Fruit fly (Drosophila melanogaster): ENCODE data around the gene Acp26Ab.

The Acp26Ab gene

dm6 chr2L:5881181-5881580 lies 11.5 kb downstream of the Acp26Ab start:
- TF ChIP-seq Lpt (GFP tag; optimal IDR thresholded peaks at IDR 0.05) (peak; percentile 27), Hr39 (GFP tag; optimal IDR thresholded peaks at IDR 0.05) (no peak), achi (GFP tag; optimal IDR thresholded peaks at IDR 0.05) (peak; percentile 39), CG3032 (tag; optimal IDR thresholded peaks at IDR 0.05) (no peak), CG4318 (GFP tag; optimal IDR thresholded peaks at IDR 0.05) (peak; percentile 19), CG11294 (GFP tag; IDR thresholded peaks at IDR 0.05) (no peak), CG3919 (GFP tag; optimal IDR thresholded peaks at IDR 0.05) (peak; percentile 37), CG7368 (GFP tag; optimal IDR thresholded peaks at IDR 0.05) (no peak), topi (GFP tag; optimal IDR thresholded peaks at IDR 0.05) (no peak), Ets96B (tag; optimal IDR thresholded peaks at IDR 0.05) (peak; percentile 12), spab (GFP tag; optimal IDR thresholded peaks at IDR 0.05) (no peak), CG32006 (GFP tag; optimal IDR thresholded peaks at IDR 0.05) (peak; percentile 67), Blimp-1 (GFP tag; optimal IDR thresholded peaks at IDR 0.05) (no peak), CG34406 (GFP tag; optimal IDR thresholded peaks at IDR 0.05) (no peak), dsx (GFP tag; optimal IDR thresholded peaks at IDR 0.05; ENCODE audit: poor library complexity, severe bottlenecking) (peak; percentile 4), Sox14 (GFP tag; optimal IDR thresholded peaks at IDR 0.05) (peak; percentile 7), OdsH (GFP tag; optimal IDR thresholded peaks at IDR 0.05) (peak; percentile 37), salr (GFP tag; optimal IDR thresholded peaks at IDR 0.05) (no peak), Hr38 (GFP tag; optimal IDR thresholded peaks at IDR 0.05) (no peak), CG1621 (tag; optimal IDR thresholded peaks at IDR 0.05) (no peak), CG10669 (GFP tag; optimal IDR thresholded peaks at IDR 0.05) (no peak), net (GFP tag; optimal IDR thresholded peaks at IDR 0.05) (no peak), CG8319 (GFP tag; optimal IDR thresholded peaks at IDR 0.05) (no peak), fkh (GFP tag; optimal IDR thresholded peaks at IDR 0.05) (peak; percentile 38), acj6 (GFP tag; optimal IDR thresholded peaks at IDR 0.05) (no peak), CG6163 (GFP tag; IDR thresholded peaks at IDR 0.05) (peak; percentile 66; the same call in 2 of the 3 replicates), CG8632 (GFP tag; optimal IDR thresholded peaks at IDR 0.05) (no peak), eg (GFP tag; IDR thresholded peaks at IDR 0.05) (no peak; the same call in none of the 3 replicates), ss (GFP tag; optimal IDR thresholded peaks at IDR 0.05) (no peak), CG6276 (GFP tag; optimal IDR thresholded peaks at IDR 0.05) (peak; percentile 25), Ets21C (GFP tag; optimal IDR thresholded peaks at IDR 0.05) (no peak), Sox15 (GFP tag; optimal IDR thresholded peaks at IDR 0.05) (no peak), CG16779 (tag; optimal IDR thresholded peaks at IDR 0.05) (no peak), pdm3 (GFP tag; optimal IDR thresholded peaks at IDR 0.05) (peak; percentile 21), CG6854 (GFP tag; optimal IDR thresholded peaks at IDR 0.05) (no peak), svp (GFP tag) (peak; percentile 20), Eip93F (GFP tag; optimal IDR thresholded peaks at IDR 0.05) (no peak), Met (GFP tag; optimal IDR thresholded peaks at IDR 0.05) (peak; percentile 18), fd59A (GFP tag; optimal IDR thresholded peaks at IDR 0.05) (no peak), Smox (GFP tag; optimal IDR thresholded peaks at IDR 0.05) (no peak), fd85E (GFP tag; optimal IDR thresholded peaks at IDR 0.05) (no peak), CG6792 (GFP tag; optimal IDR thresholded peaks at IDR 0.05) (no peak), CG15336 (GFP tag; IDR thresholded peaks at IDR 0.05) (no peak; the same call in 1 of the 2 replicates), cyc (GFP tag; optimal IDR thresholded peaks at IDR 0.05) (no peak), CG6808 (GFP tag; optimal IDR thresholded peaks at IDR 0.05) (no peak), CG11762 (GFP tag; optimal IDR thresholded peaks at IDR 0.05; ENCODE audit: insufficient read depth) (no peak), Hr4 (GFP tag; optimal IDR thresholded peaks at IDR 0.05) (peak; percentile 58), CG8119 (GFP tag; IDR thresholded peaks at IDR 0.05) (peak; percentile 65), esn (GFP tag; optimal IDR thresholded peaks at IDR 0.05) (no peak), Gug (GFP tag; IDR thresholded peaks at IDR 0.05) (no peak), CG31627 (GFP tag; optimal IDR thresholded peaks at IDR 0.05) (peak; percentile 9), dac (GFP tag; optimal IDR thresholded peaks at IDR 0.05) (no peak), Eip78C (GFP tag) (peak; percentile 74)

Data from whole organism, prepupa.